Worm (Caenorhabditis elegans) whole organism, L3 larva: ENCODE data around the gene ZC266.1.

ENCODE experiments used
- R02D3.7 ChIP-seq: fragments of 150-350 bp; optimal IDR thresholded peaks from 2 replicates; lab custom pipeline; 2014; ENCODE audit warnings: missing biosample characterization, missing genetic modification characterization
- aly-2 ChIP-seq: fragments of 150-350 bp; optimal IDR thresholded peaks from 2 replicates; lab custom pipeline; 2014; ENCODE audit warnings: missing biosample characterization, missing genetic modification characterization
- ama-1 ChIP-seq: fragments of 150-350 bp; optimal IDR thresholded peaks from 2 replicates; lab custom pipeline; 2018
- ceh-16 ChIP-seq: sonication (generic microtip); optimal IDR thresholded peaks from 2 replicates; lab custom pipeline; 2017; ENCODE audit warnings: missing biosample characterization, missing genetic modification characterization
- daf-12 ChIP-seq: fragments of 150-350 bp; optimal IDR thresholded peaks from 2 replicates; lab custom pipeline; 2014; ENCODE audit warnings: missing biosample characterization, missing genetic modification reagents, missing genetic modification characterization
- egl-27 ChIP-seq: sonication (generic microtip); optimal IDR thresholded peaks from 4 replicates; lab custom pipeline; 2017; ENCODE audit warnings: missing biosample characterization, missing genetic modification reagents, missing genetic modification characterization
- egl-5 ChIP-seq: fragments of 150-350 bp; optimal IDR thresholded peaks from 2 replicates; lab custom pipeline; 2017; ENCODE audit warnings: missing biosample characterization, missing genetic modification reagents, missing genetic modification characterization, inconsistent platforms
- elt-1 ChIP-seq: fragments of 150-350 bp; optimal IDR thresholded peaks from 2 replicates; lab custom pipeline; 2014; ENCODE audit warnings: missing biosample characterization, missing genetic modification characterization
- elt-2 ChIP-seq: sonication (generic microtip); optimal IDR thresholded peaks from 2 replicates; lab custom pipeline; 2016; ENCODE audit warnings: missing genetic modification reagents, mild to moderate bottlenecking, missing genetic modification characterization, missing compliant biosample characterization
- elt-3 ChIP-seq, 3 experiments: fragments of 150-350 bp in 1 of 3; sonication (generic microtip) in 2 of 3; optimal IDR thresholded peaks; 2 replicates in 2 of 3; 4 replicates in 1 of 3; lab custom pipeline; 2014 to 2017; ENCODE audit warnings: missing biosample characterization in 3 of 3, missing genetic modification characterization in 3 of 3
- eor-1 ChIP-seq, 2 experiments: fragments of 150-350 bp; optimal IDR thresholded peaks; 2 replicates each; lab custom pipeline; 2014 to 2018; ENCODE audit warnings: missing biosample characterization in 2 of 2, missing genetic modification characterization in 2 of 2
- fkh-10 ChIP-seq: sonication (generic microtip); optimal IDR thresholded peaks from 2 replicates; lab custom pipeline; 2017; ENCODE audit warnings: missing biosample characterization, missing genetic modification reagents, missing genetic modification characterization
- fkh-2 ChIP-seq: fragments of 150-350 bp; optimal IDR thresholded peaks from 2 replicates; lab custom pipeline; 2014; ENCODE audit warnings: missing biosample characterization, missing genetic modification reagents, missing genetic modification characterization
- fos-1 ChIP-seq: fragments of 150-350 bp; optimal IDR thresholded peaks from 2 replicates; lab custom pipeline; 2014; ENCODE audit warnings: missing biosample characterization, missing genetic modification characterization
- jun-1 ChIP-seq: fragments of 150-350 bp; optimal IDR thresholded peaks from 2 replicates; lab custom pipeline; 2014; ENCODE audit warnings: missing biosample characterization, missing genetic modification reagents, missing genetic modification characterization
- lin-39 ChIP-seq: fragments of 150-350 bp; optimal IDR thresholded peaks from 2 replicates; lab custom pipeline; 2018; ENCODE audit warnings: missing biosample characterization, missing genetic modification reagents, missing genetic modification characterization
- mdl-1 ChIP-seq: fragments of 150-350 bp; optimal IDR thresholded peaks from 2 replicates; lab custom pipeline; 2014; ENCODE audit warnings: missing biosample characterization, missing genetic modification characterization
- nhr-11 ChIP-seq: fragments of 150-350 bp; optimal IDR thresholded peaks from 2 replicates; lab custom pipeline; 2014; ENCODE audit warnings: missing biosample characterization, missing genetic modification characterization
- nhr-12 ChIP-seq: fragments of 150-350 bp; optimal IDR thresholded peaks from 2 replicates; lab custom pipeline; 2014; ENCODE audit warnings: missing biosample characterization, missing genetic modification characterization
- nhr-23 ChIP-seq: fragments of 150-350 bp; optimal IDR thresholded peaks from 2 replicates; lab custom pipeline; 2014; ENCODE audit warnings: missing biosample characterization, missing genetic modification reagents, missing genetic modification characterization
- nhr-25 ChIP-seq: sonication (generic microtip); optimal IDR thresholded peaks from 2 replicates; lab custom pipeline; 2017; ENCODE audit warnings: missing biosample characterization, missing genetic modification characterization
- nhr-43 ChIP-seq: sonication (generic microtip); optimal IDR thresholded peaks from 2 replicates; lab custom pipeline; 2016; ENCODE audit warnings: mild to moderate bottlenecking, missing genetic modification characterization, missing compliant biosample characterization; ENCODE audit not compliant: poor library complexity, severe bottlenecking
- nhr-67 ChIP-seq: fragments of 150-350 bp; optimal IDR thresholded peaks from 2 replicates; lab custom pipeline; 2014; ENCODE audit warnings: missing biosample characterization, missing genetic modification characterization
- nhr-76 ChIP-seq: fragments of 150-350 bp; sonication (generic microtip); optimal IDR thresholded peaks from 5 replicates; lab custom pipeline; 2014; ENCODE audit warnings: missing biosample characterization, missing genetic modification characterization
- nhr-77 ChIP-seq: fragments of 150-350 bp; optimal IDR thresholded peaks from 2 replicates; lab custom pipeline; 2014; ENCODE audit warnings: missing biosample characterization, missing genetic modification characterization
- pha-4 ChIP-seq: fragments of 150-350 bp; optimal IDR thresholded peaks from 2 replicates; lab custom pipeline; 2014; ENCODE audit warnings: missing biosample characterization, missing genetic modification reagents, missing genetic modification characterization
- pqm-1 ChIP-seq: fragments of 150-350 bp; optimal IDR thresholded peaks from 2 replicates; lab custom pipeline; 2017; ENCODE audit warnings: missing biosample characterization, missing genetic modification characterization, inconsistent platforms
- sea-2 ChIP-seq: fragments of 150-350 bp; sonication (generic microtip); optimal IDR thresholded peaks from 4 replicates; lab custom pipeline; 2014; ENCODE audit warnings: missing biosample characterization, missing genetic modification reagents, missing genetic modification characterization
- skn-1 ChIP-seq: fragments of 150-350 bp; optimal IDR thresholded peaks from 2 replicates; lab custom pipeline; 2014; ENCODE audit warnings: missing biosample characterization, missing genetic modification characterization
- snpc-4 ChIP-seq: fragments of 150-350 bp; optimal IDR thresholded peaks from 2 replicates; lab custom pipeline; 2014; ENCODE audit warnings: missing biosample characterization, missing genetic modification characterization
- tbx-2 ChIP-seq: sonication (generic microtip); optimal IDR thresholded peaks from 2 replicates; lab custom pipeline; 2016; ENCODE audit warnings: mild to moderate bottlenecking, missing genetic modification characterization, missing compliant biosample characterization
- unc-39 ChIP-seq: sonication (generic microtip); optimal IDR thresholded peaks from 4 replicates; lab custom pipeline; 2017; ENCODE audit warnings: missing biosample characterization, missing genetic modification characterization
- unc-62 ChIP-seq: fragments of 150-350 bp; sonication (generic microtip); optimal IDR thresholded peaks from 4 replicates; lab custom pipeline; 2014; ENCODE audit warnings: missing biosample characterization, missing genetic modification reagents, missing genetic modification characterization
- zag-1 ChIP-seq: fragments of 150-350 bp; optimal IDR thresholded peaks from 2 replicates; lab custom pipeline; 2014; ENCODE audit warnings: missing biosample characterization, missing genetic modification characterization
- ztf-11 ChIP-seq: fragments of 150-350 bp; optimal IDR thresholded peaks from 2 replicates; lab custom pipeline; 2014; ENCODE audit warnings: missing biosample characterization, missing genetic modification characterization
- ztf-4 ChIP-seq: fragments of 150-350 bp; optimal IDR thresholded peaks from 2 replicates; lab custom pipeline; 2014; ENCODE audit warnings: missing biosample characterization, missing genetic modification characterization

The ZC266.1 gene

DNA sequence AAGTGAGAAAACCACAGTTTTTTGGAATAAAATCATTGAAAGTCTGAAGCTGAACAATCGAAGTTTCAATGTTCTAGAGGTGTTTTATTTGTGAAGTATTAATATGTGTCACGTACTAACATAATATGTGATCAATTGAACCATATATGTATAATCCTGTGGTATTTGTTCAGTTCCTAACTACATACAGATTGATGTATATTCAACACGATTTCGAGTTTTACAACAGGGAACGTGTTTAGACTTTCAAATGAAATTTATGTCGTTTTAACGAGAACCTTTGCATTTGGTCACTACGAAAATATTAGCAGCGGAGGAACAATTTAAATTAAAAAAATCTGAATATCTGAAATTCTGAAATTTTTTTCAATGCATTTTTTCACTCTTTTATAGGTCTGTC is 25.6 kb downstream of the ZC266.1 start, which contains the start of gene K03B4.8:
K03B4.8 (minus strand) TSS at position 101 of the 400 bp plus-strand sequence.
- TF ChIP-seq mdl-1 (tag; lab: Kevin White, UChicago), result no peak
- no peak for TF ChIP-seq pqm-1 (tag; lab: Kevin White, UChicago)
- TF ChIP-seq daf-12, result no peak
- TF ChIP-seq ztf-11 (tag; lab: Kevin White, UChicago), result no peak
- TF ChIP-seq nhr-77 (tag; lab: Kevin White, UChicago), result no peak
- no peak for TF ChIP-seq zag-1 (tag; lab: Kevin White, UChicago)
- no peak for TF ChIP-seq R02D3.7 (tag; lab: Kevin White, UChicago)
- TF ChIP-seq fkh-2 (tag; lab: Kevin White, UChicago), result no peak
- TF ChIP-seq nhr-67 (tag; lab: Kevin White, UChicago), result no peak
- no peak for TF ChIP-seq nhr-76 (tag; lab: Kevin White, UChicago)
- TF ChIP-seq lin-39, result no peak
- no peak for TF ChIP-seq tbx-2 (tag; lab: Kevin White, UChicago)
- TF ChIP-seq nhr-12 (tag; lab: Kevin White, UChicago), result no peak
- TF ChIP-seq egl-27 (tag; lab: Kevin White, UChicago), result no peak
- no peak for TF ChIP-seq nhr-25 (tag; lab: Kevin White, UChicago)

DNA sequence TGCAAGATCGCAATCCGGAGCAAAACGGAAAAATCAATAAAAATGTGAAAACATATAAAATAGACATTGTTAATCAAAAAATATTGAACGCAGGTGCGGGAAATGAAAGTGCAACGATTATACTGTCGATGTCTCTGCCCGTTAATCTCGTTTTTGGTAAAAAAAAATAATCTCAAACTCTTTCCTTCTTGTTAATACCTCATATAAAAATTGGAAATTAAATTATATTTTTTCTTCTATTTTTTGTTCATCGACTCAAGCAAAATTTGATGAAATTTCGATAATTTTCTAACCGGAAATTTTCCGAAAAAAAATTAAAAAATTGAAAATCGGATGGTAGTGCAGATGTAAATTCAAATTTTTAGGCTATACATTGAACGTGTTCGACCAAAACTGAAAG is 27.6 kb downstream of the ZC266.1 start, which contains the start of gene K03B4.9:
K03B4.9 (minus strand) TSS at position 101 of the 400 bp plus-strand sequence.
- no peak for TF ChIP-seq ama-1 (lab: Kevin White, UChicago)
- no peak for TF ChIP-seq nhr-23 (tag; lab: Kevin White, UChicago)
- TF ChIP-seq unc-39 (tag; lab: Kevin White, UChicago), result no peak
- TF ChIP-seq nhr-25 (tag; lab: Kevin White, UChicago), result no peak
- no peak for TF ChIP-seq lin-39
- no peak for TF ChIP-seq nhr-11 (tag; lab: Kevin White, UChicago)
- TF ChIP-seq daf-12, result no peak
- no peak for TF ChIP-seq nhr-43 (tag; lab: Kevin White, UChicago)
- TF ChIP-seq elt-1, result no peak
- no peak for TF ChIP-seq zag-1 (tag; lab: Kevin White, UChicago)
- TF ChIP-seq elt-3 (tag; optimal IDR thresholded peaks at IDR 0.05; lab: Kevin White, UChicago), result no peak
- TF ChIP-seq, all 47 proteins: peak for 0

DNA sequence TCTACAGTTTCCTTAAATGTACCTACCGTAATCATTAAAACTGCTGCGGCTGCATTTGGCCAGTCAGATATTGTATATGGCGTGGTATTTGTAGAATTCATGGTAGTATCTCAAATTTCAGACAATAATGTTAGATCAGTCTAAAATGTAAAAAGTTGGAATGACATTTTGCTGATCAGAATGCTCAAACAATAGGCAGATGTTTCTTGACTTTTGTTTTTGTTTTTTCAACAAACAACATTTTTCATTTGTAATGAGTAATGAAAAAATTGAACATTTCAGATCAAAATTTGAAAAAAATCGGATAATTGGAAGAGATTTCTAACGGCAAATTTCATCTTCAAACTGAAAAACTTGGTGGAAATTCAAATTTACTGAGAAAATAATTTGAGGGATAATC is 31.5 kb downstream of the ZC266.1 start, which contains the start of gene srx-77:
srx-77 (minus strand) TSS at position 101 of the 400 bp plus-strand sequence.
- no peak for TF ChIP-seq nhr-25 (tag; lab: Kevin White, UChicago)
- no peak for TF ChIP-seq daf-12
- TF ChIP-seq tbx-2 (tag; lab: Kevin White, UChicago), result no peak
- no peak for TF ChIP-seq jun-1 (tag; lab: Kevin White, UChicago)
- TF ChIP-seq lin-39, result no peak
- TF ChIP-seq ztf-4 (tag; lab: Kevin White, UChicago), result no peak
- TF ChIP-seq pha-4 (tag; lab: Kevin White, UChicago), result no peak
- no peak for TF ChIP-seq egl-27 (tag; lab: Kevin White, UChicago)
- no peak for TF ChIP-seq nhr-67 (tag; lab: Kevin White, UChicago)
- TF ChIP-seq nhr-11 (tag; lab: Kevin White, UChicago), result no peak
- no peak for TF ChIP-seq skn-1 (tag; lab: Kevin White, UChicago)
- no peak for TF ChIP-seq fkh-10
- no peak for TF ChIP-seq fos-1
- no peak for TF ChIP-seq elt-2
- no peak for TF ChIP-seq ceh-16 (tag; lab: Kevin White, UChicago)

DNA sequence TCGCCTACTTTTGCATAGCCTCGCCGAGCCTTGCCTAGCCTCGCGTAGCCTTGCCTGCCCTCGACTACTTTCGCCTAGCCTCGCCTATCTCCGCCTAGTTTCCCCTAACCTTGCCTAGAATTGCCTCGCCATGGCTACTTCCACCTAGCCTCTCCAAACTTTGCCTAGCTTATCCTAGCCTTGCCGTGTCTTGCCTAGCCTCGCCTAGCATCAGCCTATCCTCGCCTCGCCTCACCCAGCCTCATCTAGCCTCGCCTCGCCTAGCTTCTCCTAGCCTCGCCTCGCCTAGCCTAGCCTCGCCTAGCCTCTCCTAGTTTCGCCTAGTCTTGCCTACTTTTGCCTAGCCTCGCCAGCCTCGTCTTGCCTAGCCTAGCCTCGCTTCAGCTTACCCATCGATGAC is 33.0 kb downstream of the ZC266.1 start:
- TF ChIP-seq aly-2 (no peak), ztf-4 (tag; lab: Kevin White, UChicago) (no peak), fkh-10 (no peak), eor-1 (tag; optimal IDR thresholded peaks at IDR 0.05; lab: Kevin White, UChicago) (no peak), nhr-77 (tag; lab: Kevin White, UChicago) (no peak), tbx-2 (tag; lab: Kevin White, UChicago) (no peak)

DNA sequence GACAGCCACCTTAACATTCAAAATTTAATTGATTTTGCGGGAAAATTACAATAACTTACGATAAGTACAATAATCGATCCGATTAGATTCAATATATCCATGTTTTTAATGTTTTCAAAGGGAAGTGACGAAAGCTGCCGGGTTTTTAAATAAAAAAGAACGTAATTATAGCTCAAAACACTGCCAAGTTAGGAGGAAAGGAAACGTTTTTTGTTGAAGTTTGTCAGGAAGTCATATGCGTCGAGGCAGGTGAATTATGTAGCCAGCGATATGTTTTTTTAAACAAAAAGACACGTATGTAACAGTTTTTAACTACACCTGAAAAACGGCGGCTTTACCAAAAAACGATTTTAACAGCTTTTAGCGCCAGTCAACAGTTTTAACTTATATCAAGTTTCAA is 34.4 kb downstream of the ZC266.1 start, which contains the start of gene srx-73:
srx-73 (minus strand) TSS at position 101 of the 400 bp plus-strand sequence.
- TF ChIP-seq nhr-77 (tag; lab: Kevin White, UChicago), result no peak
- TF ChIP-seq elt-2, result no peak
- no peak for TF ChIP-seq nhr-76 (tag; lab: Kevin White, UChicago)
- no peak for TF ChIP-seq nhr-67 (tag; lab: Kevin White, UChicago)
- TF ChIP-seq unc-62, result no peak
- no peak for TF ChIP-seq snpc-4 (tag; lab: Kevin White, UChicago)
- no peak for TF ChIP-seq lin-39
- TF ChIP-seq ztf-11 (tag; lab: Kevin White, UChicago), result no peak
- TF ChIP-seq sea-2 (GFP tag; lab: Kevin White, UChicago), result no peak
- TF ChIP-seq jun-1 (tag; lab: Kevin White, UChicago), result no peak
- TF ChIP-seq egl-5, result no peak
